Worm (Caenorhabditis elegans) whole organism, early embryonic: ENCODE measurements around the gene str-71.

Experiments used
- F13C5.2 ChIP-seq: sonication (generic microtip); optimal IDR thresholded peaks from 2 replicates; lab custom pipeline; 2017; ENCODE audit warnings: mild to moderate bottlenecking, missing genetic modification characterization, inconsistent platforms, missing compliant biosample characterization
- ama-1 ChIP-seq: fragments of 150-350 bp; optimal IDR thresholded peaks from 2 replicates; lab custom pipeline; 2014
- ceh-36 ChIP-seq: sonication (generic microtip); optimal IDR thresholded peaks from 2 replicates; lab custom pipeline; 2016; ENCODE audit warnings: missing genetic modification characterization, inconsistent platforms, missing compliant biosample characterization
- flt-1 ChIP-seq: fragments of 200-800 bp; sonication (Bioruptor generic); IDR thresholded peaks from 2 replicates; pipeline ENCODE4 v1.3.6; 2022; ENCODE audit warnings: missing genetic modification characterization, missing compliant biosample characterization
- pes-1 ChIP-seq: fragments of 200-800 bp; sonication (Bioruptor generic); IDR thresholded peaks from 2 replicates; pipeline ENCODE4 v1.3.6; 2022; ENCODE audit warnings: missing genetic modification reagents, missing genetic modification characterization, missing compliant biosample characterization
- scrt-1 ChIP-seq: fragments of 200-800 bp; sonication (Bioruptor generic); IDR thresholded peaks from 2 replicates; pipeline ENCODE4 v1.3.6; 2022; ENCODE audit warnings: missing genetic modification characterization, missing compliant biosample characterization
- tbx-37 ChIP-seq: fragments of 200-800 bp; sonication (Bioruptor generic); conservative IDR thresholded peaks from 2 replicates; pipeline ENCODE4 v1.3.6; 2022; ENCODE audit warnings: missing genetic modification reagents, missing genetic modification characterization, missing compliant biosample characterization
- tra-4 ChIP-seq: sonication (generic microtip); optimal IDR thresholded peaks from 2 replicates; lab custom pipeline; 2017; ENCODE audit warnings: missing genetic modification characterization, missing compliant biosample characterization

- TF ChIP-seq pes-1 (no peak), ama-1 (no peak), tra-4 (tag; lab: Kevin White, UChicago) (no peak), ceh-36 (tag; lab: Kevin White, UChicago) (no peak), F13C5.2 (no peak), flt-1 (GFP tag; lab: Robert Waterston, UW) (no peak), tbx-37 (no peak), scrt-1 (GFP tag; lab: Robert Waterston, UW) (no peak)
These were observed 21.6 kb upstream of the str-71 start for ce11 chrV:15480505-15481075.
